Fruit fly (Drosophila melanogaster) whole organism, adult: ENCODE data around the gene mRpS33.

Experiments
- CG11617 ChIP-seq: fragments of 200-800 bp; sonication (Bioruptor generic); optimal IDR thresholded peaks from 2 replicates; lab custom pipeline; 2017; ENCODE audit warnings: mild to moderate bottlenecking, missing biosample characterization, missing genetic modification reagents, missing genetic modification characterization
- CG12768 ChIP-seq: fragments of 200-800 bp; sonication (Bioruptor generic); optimal IDR thresholded peaks from 2 replicates; lab custom pipeline; 2017; ENCODE audit warnings: missing biosample characterization, missing genetic modification characterization, mild to moderate bottlenecking, moderate library complexity, missing genetic modification reagents
- CG14711 ChIP-seq: fragments of 200-800 bp; sonication (Bioruptor generic); optimal IDR thresholded peaks from 2 replicates; lab custom pipeline; 2018; ENCODE audit warnings: missing biosample characterization, mild to moderate bottlenecking, missing genetic modification characterization, moderate library complexity
- CG1620 ChIP-seq: fragments of 200-800 bp; sonication (Bioruptor generic); optimal IDR thresholded peaks from 2 replicates; lab custom pipeline; 2016; ENCODE audit warnings: missing biosample characterization, missing genetic modification characterization
- CG33017 ChIP-seq: fragments of 200-800 bp; sonication (Bioruptor generic); optimal IDR thresholded peaks from 2 replicates; lab custom pipeline; 2018; ENCODE audit warnings: missing biosample characterization, mild to moderate bottlenecking, missing genetic modification characterization, moderate library complexity
- CG5204 ChIP-seq: fragments of 200-800 bp; sonication (Bioruptor generic); optimal IDR thresholded peaks from 2 replicates; lab custom pipeline; 2016; ENCODE audit warnings: missing biosample characterization, missing genetic modification characterization
- CG7045 ChIP-seq: fragments of 200-800 bp; sonication (Bioruptor generic); optimal IDR thresholded peaks from 2 replicates; lab custom pipeline; 2017; ENCODE audit warnings: missing biosample characterization, mild to moderate bottlenecking, missing genetic modification characterization
- CG7101 ChIP-seq: fragments of 200-800 bp; sonication (Bioruptor generic); optimal IDR thresholded peaks from 2 replicates; lab custom pipeline; 2018; ENCODE audit warnings: missing biosample characterization, mild to moderate bottlenecking, missing genetic modification characterization, moderate library complexity
- Clk ChIP-seq: fragments of 200-800 bp; sonication (Bioruptor generic); optimal IDR thresholded peaks from 2 replicates; lab custom pipeline; 2017; ENCODE audit warnings: missing biosample characterization, missing genetic modification characterization
- Crg-1 ChIP-seq: fragments of 200-800 bp; sonication (Bioruptor generic); optimal IDR thresholded peaks from 2 replicates; lab custom pipeline; 2016; ENCODE audit warnings: missing biosample characterization, missing genetic modification characterization
- Hr96 ChIP-seq: fragments of 200-800 bp; sonication (Bioruptor generic); optimal IDR thresholded peaks from 2 replicates; lab custom pipeline; 2016; ENCODE audit warnings: missing biosample characterization, missing genetic modification characterization
- Mnt ChIP-seq: fragments of 200-800 bp; sonication (Bioruptor generic); optimal IDR thresholded peaks from 2 replicates; lab custom pipeline; 2016; ENCODE audit warnings: missing biosample characterization, mild to moderate bottlenecking, missing genetic modification characterization
- bab1 ChIP-seq: fragments of 200-800 bp; sonication (Bioruptor generic); optimal IDR thresholded peaks from 3 replicates; lab custom pipeline; 2019; ENCODE audit warnings: missing biosample characterization, mild to moderate bottlenecking, missing genetic modification characterization, moderate library complexity
- cic ChIP-seq: fragments of 200-800 bp; sonication (Bioruptor generic); optimal IDR thresholded peaks from 2 replicates; lab custom pipeline; 2017; ENCODE audit warnings: missing biosample characterization, mild to moderate bottlenecking, missing genetic modification characterization, moderate library complexity
- cnc ChIP-seq, 2 experiments: fragments of >200 bp; optimal IDR thresholded peaks; 2 replicates each; lab custom pipeline; 2017
- kay ChIP-seq: fragments of 200-800 bp; sonication (Bioruptor generic); peaks from one replicate; lab custom pipeline; 2016; ENCODE audit warnings: missing biosample characterization, missing genetic modification characterization, borderline replicate concordance
- ovo ChIP-seq: fragments of 200-800 bp; sonication (Bioruptor generic); optimal IDR thresholded peaks from 2 replicates; lab custom pipeline; 2016; ENCODE audit warnings: missing biosample characterization, missing genetic modification characterization
- pad ChIP-seq: fragments of 200-800 bp; sonication (Bioruptor generic); optimal IDR thresholded peaks from 3 replicates; lab custom pipeline; 2017; ENCODE audit warnings: missing biosample characterization, missing genetic modification characterization, mild to moderate bottlenecking, moderate library complexity, missing genetic modification reagents
- tj ChIP-seq: fragments of 200-800 bp; sonication (Bioruptor generic); optimal IDR thresholded peaks from 3 replicates; lab custom pipeline; 2017; ENCODE audit warnings: missing biosample characterization, mild to moderate bottlenecking, missing genetic modification characterization, moderate library complexity
- toe ChIP-seq: fragments of 200-800 bp; sonication (Bioruptor generic); optimal IDR thresholded peaks from 2 replicates; lab custom pipeline; 2016; ENCODE audit warnings: missing biosample characterization, missing genetic modification characterization

Gene mRpS33

dm6 chr3R:16403734-16404057 lies 32.7 kb downstream of the mRpS33 start:
- TF ChIP-seq toe (GFP tag; lab: Kevin White, UChicago), result no peak
- no peak for TF ChIP-seq Crg-1
- no peak for TF ChIP-seq kay (GFP tag; lab: Kevin White, UChicago)
- no peak for TF ChIP-seq CG14711 (tag; lab: Kevin White, UChicago)
- no peak for TF ChIP-seq pad (GFP tag; lab: Kevin White, UChicago)
- TF ChIP-seq CG5204 (GFP tag; lab: Kevin White, UChicago), result no peak
- TF ChIP-seq CG11617 (GFP tag; lab: Kevin White, UChicago), result no peak
- TF ChIP-seq CG7045, result no peak
- TF ChIP-seq Mnt, result no peak
- TF ChIP-seq CG7101, result no peak
- TF ChIP-seq CG33017, result no peak
- TF ChIP-seq bab1, result no peak
- TF ChIP-seq cic (GFP tag; lab: Kevin White, UChicago), result no peak
- TF ChIP-seq CG1620 (GFP tag; lab: Kevin White, UChicago), result no peak
- TF ChIP-seq CG12768 (GFP tag; lab: Kevin White, UChicago), result no peak
- no peak for TF ChIP-seq Hr96 (GFP tag; lab: Kevin White, UChicago)
- TF ChIP-seq tj (GFP tag; lab: Kevin White, UChicago), result no peak
- no peak for TF ChIP-seq ovo (GFP tag; lab: Kevin White, UChicago)

dm6 chr3R:16403023-16403733 lies 33.2 kb downstream of the mRpS33 start, which contains the start of gene ss:
TSS of gene ss (minus strand) at chr3R:16403690.
- no peak for TF ChIP-seq pad (GFP tag; lab: Kevin White, UChicago)

dm6 chr3R:16396565-16396964 lies 39.8 kb downstream of the mRpS33 start:
- TF ChIP-seq pad (GFP tag; lab: Kevin White, UChicago) (no peak), CG11617 (GFP tag; lab: Kevin White, UChicago) (no peak), CG12768 (GFP tag; lab: Kevin White, UChicago) (no peak), bab1 (no peak), CG5204 (GFP tag; lab: Kevin White, UChicago) (no peak)

- TF ChIP-seq CG14711 (tag; lab: Kevin White, UChicago) (no peak), CG12768 (GFP tag; lab: Kevin White, UChicago) (no peak), CG7101 (no peak), Crg-1 (no peak), cnc (optimal IDR thresholded peaks at IDR 0.05; lab: Kevin White, UChicago) (no peak)
Measured at dm6 chr3R:16395448-16395847, 40.9 kb downstream of the mRpS33 start.

dm6 chr3R:16394531-16394930 lies 41.9 kb downstream of the mRpS33 start:
- TF ChIP-seq CG11617 (GFP tag; lab: Kevin White, UChicago), result no peak
- TF ChIP-seq CG7101, result no peak
- TF ChIP-seq cic (GFP tag; lab: Kevin White, UChicago), result no peak
- no peak for TF ChIP-seq CG1620 (GFP tag; lab: Kevin White, UChicago)
- no peak for TF ChIP-seq ovo (GFP tag; lab: Kevin White, UChicago)
- TF ChIP-seq CG33017, result no peak

- TF ChIP-seq tj (GFP tag; lab: Kevin White, UChicago) (no peak), toe (GFP tag; lab: Kevin White, UChicago) (no peak), CG11617 (GFP tag; lab: Kevin White, UChicago) (no peak), kay (GFP tag; lab: Kevin White, UChicago) (no peak), cnc (optimal IDR thresholded peaks at IDR 0.05; lab: Kevin White, UChicago) (no peak), Hr96 (GFP tag; lab: Kevin White, UChicago) (no peak), bab1 (no peak), pad (GFP tag; lab: Kevin White, UChicago) (no peak), CG1620 (GFP tag; lab: Kevin White, UChicago) (no peak), CG14711 (tag; lab: Kevin White, UChicago) (no peak), Crg-1 (no peak), CG33017 (no peak), Clk (GFP tag; lab: Kevin White, UChicago) (no peak), CG7045 (no peak), ovo (GFP tag; lab: Kevin White, UChicago) (no peak)
Measured at dm6 chr3R:16389117-16389516, 47.3 kb downstream of the mRpS33 start.

dm6 chr3R:16387039-16387438 lies 49.4 kb downstream of the mRpS33 start:
- TF ChIP-seq cic (GFP tag; lab: Kevin White, UChicago) (no peak), tj (GFP tag; lab: Kevin White, UChicago) (no peak), pad (GFP tag; lab: Kevin White, UChicago) (no peak), CG7101 (no peak), Crg-1 (no peak), ovo (GFP tag; lab: Kevin White, UChicago) (no peak), CG33017 (no peak), CG5204 (GFP tag; lab: Kevin White, UChicago) (no peak)
